Worm (Caenorhabditis elegans) whole organism, young adult: ENCODE results near the gene lsm-4.
A peak's percentile ranks its signal among the peaks of the same experiment; 100 is the strongest.

Source experiments
- B0035.1 ChIP-seq: sonication (generic microtip); optimal IDR thresholded peaks from 2 replicates; lab custom pipeline; 2016; ENCODE audit warnings: missing genetic modification characterization, mild to moderate bottlenecking, missing compliant biosample characterization, missing genotype, missing genetic modification reagents
- B0336.3 ChIP-seq: fragments of 200-800 bp; sonication (Bioruptor generic); IDR thresholded peaks from 2 replicates; pipeline ENCODE4 v1.3.6; 2022; ENCODE audit warnings: missing genetic modification characterization, missing compliant biosample characterization
- C06A6.2 ChIP-seq: fragments of 200-800 bp; sonication (Bioruptor generic); conservative IDR thresholded peaks from 2 replicates; pipeline ENCODE4 v1.3.6; 2022; ENCODE audit warnings: missing genetic modification characterization, missing compliant biosample characterization
- C17E4.6 ChIP-seq: fragments of 200-800 bp; sonication (Bioruptor generic); IDR thresholded peaks from 2 replicates; pipeline ENCODE4 v1.3.6; 2022; ENCODE audit warnings: missing genetic modification reagents, missing genetic modification characterization, missing compliant biosample characterization
- F22D6.2 ChIP-seq: sonication (generic microtip); optimal IDR thresholded peaks from 2 replicates; lab custom pipeline; 2016; ENCODE audit warnings: mild to moderate bottlenecking, missing genetic modification characterization, missing compliant biosample characterization
- F23B12.7 ChIP-seq: sonication (generic microtip); optimal IDR thresholded peaks from 2 replicates; lab custom pipeline; 2017; ENCODE audit warnings: missing genetic modification characterization, mild to moderate bottlenecking, missing compliant biosample characterization, antibody characterized with exemption, moderate library complexity; ENCODE audit not compliant: insufficient read depth
- F33H1.4 ChIP-seq: fragments of 200-800 bp; sonication (Bioruptor generic); IDR thresholded peaks from 2 replicates; pipeline ENCODE4 v1.3.6; 2022; ENCODE audit warnings: missing genetic modification reagents, missing genetic modification characterization, missing compliant biosample characterization
- F57A8.1 ChIP-seq: fragments of 200-800 bp; sonication (Bioruptor generic); optimal IDR thresholded peaks from 2 replicates; lab custom pipeline; 2018; ENCODE audit warnings: mild to moderate bottlenecking, missing genetic modification characterization, moderate library complexity, missing compliant biosample characterization
- K12H6.12 ChIP-seq: fragments of 200-800 bp; sonication (Bioruptor generic); optimal IDR thresholded peaks from 2 replicates; lab custom pipeline; 2018; ENCODE audit warnings: mild to moderate bottlenecking, missing genetic modification characterization, missing compliant biosample characterization
- Y56A3A.18 ChIP-seq: fragments of 200-800 bp; sonication (Bioruptor generic); IDR thresholded peaks from 2 replicates; pipeline ENCODE4 v1.3.6; 2022; ENCODE audit warnings: missing genetic modification reagents, missing genetic modification characterization, missing compliant biosample characterization
- ZK185.1 ChIP-seq: sonication (generic microtip); optimal IDR thresholded peaks from 2 replicates; lab custom pipeline; 2016; ENCODE audit warnings: mild to moderate bottlenecking, missing genetic modification characterization, missing compliant biosample characterization; ENCODE audit not compliant: poor library complexity, severe bottlenecking
- atf-7 ChIP-seq: sonication (generic microtip); optimal IDR thresholded peaks from 2 replicates; lab custom pipeline; 2017; ENCODE audit warnings: mild to moderate bottlenecking, missing genetic modification characterization, missing compliant biosample characterization
- attf-5 ChIP-seq: fragments of 200-800 bp; sonication (Bioruptor generic); optimal IDR thresholded peaks from 2 replicates; lab custom pipeline; 2018; ENCODE audit warnings: mild to moderate bottlenecking, missing genetic modification characterization, missing compliant biosample characterization
- attf-6 ChIP-seq: fragments of 200-800 bp; sonication (Bioruptor generic); IDR thresholded peaks from 2 replicates; pipeline ENCODE4 v1.3.6; 2022; ENCODE audit warnings: missing genetic modification reagents, missing genetic modification characterization, missing compliant biosample characterization
- cebp-1 ChIP-seq, 2 experiments: fragments of 200-800 bp in 1 of 2; sonication (Bioruptor generic) in 1 of 2; sonication (generic microtip) in 1 of 2; IDR thresholded peaks in 1 of 2; optimal IDR thresholded peaks in 1 of 2; 2 replicates each; pipeline versions ENCODE4 v1.3.6 to Lab custom; 2017 to 2022; ENCODE audit warnings: missing compliant biosample characterization in 2 of 2, missing genetic modification characterization in 2 of 2, mild to moderate bottlenecking in 1 of 2, missing genetic modification reagents in 1 of 2, moderate library complexity in 1 of 2
- ceh-27 ChIP-seq: fragments of 200-800 bp; sonication (Bioruptor generic); optimal IDR thresholded peaks from 2 replicates; lab custom pipeline; 2018; ENCODE audit warnings: mild to moderate bottlenecking, missing genetic modification characterization, moderate library complexity, missing compliant biosample characterization
- ceh-40 ChIP-seq: fragments of 200-800 bp; sonication (Bioruptor generic); IDR thresholded peaks from 2 replicates; pipeline ENCODE4 v1.3.6; 2022; ENCODE audit warnings: missing genetic modification characterization, missing compliant biosample characterization
- die-1 ChIP-seq: sonication (generic microtip); optimal IDR thresholded peaks from 2 replicates; lab custom pipeline; 2016; ENCODE audit warnings: missing genotype, mild to moderate bottlenecking, missing genetic modification characterization, missing compliant biosample characterization
- dox-1 ChIP-seq: fragments of 200-800 bp; sonication (Bioruptor generic); IDR thresholded peaks from 2 replicates; pipeline ENCODE4 v1.3.6; 2022; ENCODE audit warnings: missing genetic modification reagents, missing genetic modification characterization, missing compliant biosample characterization
- dpl-1 ChIP-seq: fragments of 150-350 bp; optimal IDR thresholded peaks from 2 replicates; lab custom pipeline; 2014; ENCODE audit warnings: missing biosample characterization, missing genetic modification reagents, missing genetic modification characterization
- efl-1 ChIP-seq: fragments of 150-350 bp; optimal IDR thresholded peaks from 2 replicates; lab custom pipeline; 2014; ENCODE audit warnings: missing biosample characterization, missing genetic modification reagents, missing genetic modification characterization
- ets-4 ChIP-seq: fragments of 200-800 bp; sonication (Bioruptor generic); optimal IDR thresholded peaks from 2 replicates; lab custom pipeline; 2018; ENCODE audit warnings: mild to moderate bottlenecking, missing genetic modification characterization, missing compliant biosample characterization
- let-607 ChIP-seq, 2 experiments: fragments of 200-800 bp in 1 of 2; sonication (Bioruptor generic) in 1 of 2; sonication (generic microtip) in 1 of 2; optimal IDR thresholded peaks; 2 replicates each; lab custom pipeline; 2016 to 2018; ENCODE audit warnings: mild to moderate bottlenecking in 2 of 2, missing compliant biosample characterization in 2 of 2, missing genetic modification characterization in 2 of 2, moderate library complexity in 2 of 2, missing genotype in 1 of 2
- lin-26 ChIP-seq: fragments of 200-800 bp; sonication (Bioruptor generic); IDR thresholded peaks from 2 replicates; pipeline ENCODE4 v1.3.6; 2022; ENCODE audit warnings: missing genetic modification reagents, missing genetic modification characterization, missing compliant biosample characterization
- lsl-1 ChIP-seq: fragments of 200-800 bp; sonication (Bioruptor generic); optimal IDR thresholded peaks from 2 replicates; lab custom pipeline; 2018; ENCODE audit warnings: mild to moderate bottlenecking, missing genetic modification characterization, moderate library complexity, missing compliant biosample characterization
- madf-6 ChIP-seq: fragments of 200-800 bp; sonication (Bioruptor generic); IDR thresholded peaks from 2 replicates; pipeline ENCODE4 v1.3.6; 2022; ENCODE audit warnings: missing genetic modification reagents, missing genetic modification characterization, missing compliant biosample characterization
- mel-28 ChIP-seq: sonication (generic microtip); optimal IDR thresholded peaks from 2 replicates; lab custom pipeline; 2016; ENCODE audit warnings: borderline replicate concordance, mild to moderate bottlenecking, missing genetic modification characterization, missing compliant biosample characterization
- mes-4 ChIP-seq: sonication (generic microtip); optimal IDR thresholded peaks from 2 replicates; lab custom pipeline; 2016; ENCODE audit warnings: missing genotype, missing genetic modification characterization, missing compliant biosample characterization
- nhr-179 ChIP-seq: sonication (generic microtip); optimal IDR thresholded peaks from 2 replicates; lab custom pipeline; 2016; ENCODE audit warnings: mild to moderate bottlenecking, missing genetic modification characterization, missing compliant biosample characterization
- nhr-80 ChIP-seq: sonication (generic microtip); optimal IDR thresholded peaks from 2 replicates; lab custom pipeline; 2016; ENCODE audit warnings: missing genetic modification characterization, missing compliant biosample characterization
- pbrm-1 ChIP-seq: fragments of 200-800 bp; sonication (Bioruptor generic); IDR thresholded peaks from 2 replicates; pipeline ENCODE4 v1.3.6; 2022; ENCODE audit warnings: missing genetic modification reagents, missing genetic modification characterization, missing compliant biosample characterization
- pha-4 ChIP-seq: fragments of 150-350 bp; sonication (generic microtip); optimal IDR thresholded peaks from 2 replicates; lab custom pipeline; 2014; ENCODE audit warnings: missing biosample characterization, missing genetic modification reagents, missing genetic modification characterization
- rcor-1 ChIP-seq: fragments of 200-800 bp; sonication (Bioruptor generic); IDR thresholded peaks from 2 replicates; pipeline ENCODE4 v1.3.6; 2022; ENCODE audit warnings: missing genetic modification reagents, missing genetic modification characterization, missing compliant biosample characterization
- snpc-3.4 ChIP-seq: sonication (generic microtip); optimal IDR thresholded peaks from 2 replicates; lab custom pipeline; 2017; ENCODE audit warnings: missing genetic modification characterization, mild to moderate bottlenecking, missing compliant biosample characterization, antibody characterized with exemption, moderate library complexity, missing genotype, missing genetic modification reagents
- somi-1 ChIP-seq: fragments of 200-800 bp; sonication (Bioruptor generic); optimal IDR thresholded peaks from 2 replicates; lab custom pipeline; 2018; ENCODE audit warnings: mild to moderate bottlenecking, missing genetic modification characterization, missing compliant biosample characterization
- tbp1 ChIP-seq: fragments of 200-800 bp; sonication (Bioruptor generic); optimal IDR thresholded peaks from 2 replicates; lab custom pipeline; 2018; ENCODE audit warnings: mild to moderate bottlenecking, missing genetic modification characterization, missing compliant biosample characterization
- tbx-9 ChIP-seq: sonication (generic microtip); optimal IDR thresholded peaks from 2 replicates; lab custom pipeline; 2016; ENCODE audit warnings: borderline replicate concordance, missing genetic modification characterization, inconsistent platforms, missing compliant biosample characterization
- unc-62 ChIP-seq: fragments of 150-350 bp; optimal IDR thresholded peaks from 2 replicates; lab custom pipeline; 2014; ENCODE audit warnings: missing biosample characterization, missing genetic modification reagents, missing genetic modification characterization
- xnd-1 ChIP-seq: sonication (generic microtip); optimal IDR thresholded peaks from 2 replicates; lab custom pipeline; 2016; ENCODE audit warnings: missing genotype, missing genetic modification reagents, missing genetic modification characterization, missing compliant biosample characterization
- ztf-18 ChIP-seq: sonication (generic microtip); optimal IDR thresholded peaks from 2 replicates; lab custom pipeline; 2016; ENCODE audit warnings: missing genotype, mild to moderate bottlenecking, missing genetic modification characterization, missing compliant biosample characterization
- ztf-22 ChIP-seq: fragments of 200-800 bp; sonication (Bioruptor generic); optimal IDR thresholded peaks from 2 replicates; lab custom pipeline; 2018; ENCODE audit warnings: mild to moderate bottlenecking, missing genetic modification characterization, moderate library complexity, missing compliant biosample characterization
- ztf-26 ChIP-seq: sonication (generic microtip); optimal IDR thresholded peaks from 2 replicates; lab custom pipeline; 2017; ENCODE audit warnings: missing genetic modification characterization, missing compliant biosample characterization

lsm-4 gene

ce11 chrII:7298197-7298682 is 45.3 kb upstream of the lsm-4 start, which contains the start of gene puf-8:
puf-8 (minus strand) TSS chrII:7298247.
- TF ChIP-seq dpl-1 (GFP tag; lab: Kevin White, UChicago) = no peak
- peak; percentile 37 for TF ChIP-seq ztf-18 (tag; lab: Kevin White, UChicago)
- TF ChIP-seq efl-1 (GFP tag; lab: Kevin White, UChicago) = peak; percentile 21
- peak; percentile 37 for TF ChIP-seq madf-6 (GFP tag; lab: Robert Waterston, UW)
- no peak for TF ChIP-seq ztf-26 (tag; lab: Kevin White, UChicago)
- peak; percentile 29 for TF ChIP-seq xnd-1 (tag; lab: Kevin White, UChicago)
- peak; percentile 77 for TF ChIP-seq lsl-1 (GFP tag; lab: Kevin White, UChicago)
- TF ChIP-seq F33H1.4 (GFP tag; lab: Robert Waterston, UW) = peak; percentile 71
- TF ChIP-seq K12H6.12 (tag; lab: Kevin White, UChicago) = no peak
- no peak for TF ChIP-seq lin-26 (GFP tag; lab: Robert Waterston, UW)
- no peak for TF ChIP-seq tbx-9 (tag; lab: Kevin White, UChicago)

ce11 chrII:7295917-7296316 is 43.0 kb upstream of the lsm-4 start, which contains the start of gene C30G12.6:
C30G12.6 (minus strand) TSS chrII:7296017.
- TF ChIP-seq ceh-40 (GFP tag; lab: Robert Waterston, UW) (no peak), Y56A3A.18 (GFP tag; lab: Robert Waterston, UW) (no peak), unc-62 (no peak), lin-26 (GFP tag; lab: Robert Waterston, UW) (no peak), B0336.3 (GFP tag; lab: Robert Waterston, UW) (no peak), snpc-3.4 (peak; percentile 33)

ce11 chrII:7289923-7290476 is 37.0 kb upstream of the lsm-4 start, which contains the start of gene C30G12.2:
C30G12.2 (plus strand) TSS chrII:7290426.
- TF ChIP-seq nhr-80 (peak; percentile 93), nhr-179 (no peak), pha-4 (no peak), B0035.1 (tag; lab: Kevin White, UChicago) (no peak), mel-28 (tag; lab: Kevin White, UChicago) (no peak), unc-62 (peak; percentile 96), tbp1 (peak; percentile 32), ztf-22 (peak; percentile 24), mes-4 (tag; lab: Kevin White, UChicago) (no peak), let-607 (tag; optimal IDR thresholded peaks at IDR 0.05; lab: Kevin White, UChicago) (peak in 1 of 2 experiments; percentile 72), atf-7 (tag; lab: Kevin White, UChicago) (peak; percentile 51), ets-4 (GFP tag; lab: Kevin White, UChicago) (peak; percentile 34)
- TF ChIP-seq, all 124 proteins: peak for 7

ce11 chrII:7287709-7288108 is 34.7 kb upstream of the lsm-4 start:
- TF ChIP-seq somi-1 (GFP tag; lab: Kevin White, UChicago) (peak; percentile 12), F57A8.1 (no peak), ZK185.1 (tag; lab: Kevin White, UChicago) (no peak), cebp-1 (GFP tag; IDR thresholded peaks at IDR 0.05; lab: Robert Waterston, UW) (peak; percentile 84), cebp-1 (tag; optimal IDR thresholded peaks at IDR 0.05; lab: Kevin White, UChicago) (peak; percentile 90), pbrm-1 (GFP tag; lab: Robert Waterston, UW) (no peak), atf-7 (tag; lab: Kevin White, UChicago) (no peak), pha-4 (no peak), madf-6 (GFP tag; lab: Robert Waterston, UW) (no peak), die-1 (tag; lab: Kevin White, UChicago) (no peak), attf-5 (GFP tag; lab: Kevin White, UChicago) (no peak), F33H1.4 (GFP tag; lab: Robert Waterston, UW) (no peak), C06A6.2 (GFP tag; lab: Robert Waterston, UW) (no peak), attf-6 (GFP tag; lab: Robert Waterston, UW) (no peak), F23B12.7 (tag; lab: Kevin White, UChicago) (no peak), F22D6.2 (tag; lab: Kevin White, UChicago) (no peak), unc-62 (peak; percentile 87), rcor-1 (no peak), C17E4.6 (GFP tag; lab: Robert Waterston, UW) (no peak), ceh-27 (GFP tag; lab: Kevin White, UChicago) (no peak), lsl-1 (GFP tag; lab: Kevin White, UChicago) (no peak), dox-1 (GFP tag; lab: Robert Waterston, UW) (no peak)
